Fruit fly (Drosophila melanogaster) whole organism, embryonic: ENCODE data around the gene fit.

ENCODE experiments used
- Abd-B ChIP-seq: fragments of 200-800 bp; sonication (Bioruptor generic); optimal IDR thresholded peaks from 2 replicates; lab custom pipeline; 2018; ENCODE audit warnings: missing biosample characterization, mild to moderate bottlenecking, missing genetic modification characterization, moderate library complexity
- Adf1 ChIP-seq: fragments of 200-800 bp; sonication (Bioruptor generic); IDR thresholded peaks from 2 replicates; pipeline ENCODE4 v1.3.6; 2022; ENCODE audit warnings: missing biosample characterization, missing genetic modification characterization
- B-H1 ChIP-seq: fragments of 200-800 bp; sonication (Bioruptor generic); IDR thresholded peaks from 3 replicates; pipeline ENCODE4 v1.3.6; 2022; ENCODE audit warnings: missing biosample characterization, missing genetic modification characterization
- Blimp-1 ChIP-seq: fragments of 200-800 bp; sonication (Bioruptor generic); optimal IDR thresholded peaks from 3 replicates; lab custom pipeline; 2018; ENCODE audit warnings: missing biosample characterization, missing genetic modification characterization, mild to moderate bottlenecking, moderate library complexity, missing genetic modification reagents
- CG10543 ChIP-seq: fragments of 200-800 bp; sonication (Bioruptor generic); optimal IDR thresholded peaks from 3 replicates; lab custom pipeline; 2017; ENCODE audit warnings: missing biosample characterization, mild to moderate bottlenecking, missing genetic modification characterization, moderate library complexity
- CG13894 ChIP-seq: fragments of 200-800 bp; sonication (Bioruptor generic); optimal IDR thresholded peaks from 3 replicates; lab custom pipeline; 2018; ENCODE audit warnings: missing biosample characterization, mild to moderate bottlenecking, missing genetic modification characterization, moderate library complexity
- CG14860 ChIP-seq: fragments of 200-800 bp; sonication (Bioruptor generic); IDR thresholded peaks from 3 replicates; pipeline ENCODE4 v1.3.6; 2022; ENCODE audit warnings: missing biosample characterization, missing genetic modification characterization; ENCODE audit not compliant: partially characterized antibody
- CG15269 ChIP-seq: fragments of 200-800 bp; sonication (Bioruptor generic); optimal IDR thresholded peaks from 2 replicates; lab custom pipeline; 2018; ENCODE audit warnings: missing biosample characterization, mild to moderate bottlenecking, missing genetic modification characterization, moderate library complexity
- CG1647 ChIP-seq: fragments of 200-800 bp; sonication (Bioruptor generic); optimal IDR thresholded peaks from 3 replicates; lab custom pipeline; 2016; ENCODE audit warnings: missing biosample characterization, missing genetic modification characterization
- CG16863 ChIP-seq: fragments of 200-800 bp; sonication (Bioruptor generic); optimal IDR thresholded peaks from 3 replicates; lab custom pipeline; 2016; ENCODE audit warnings: missing biosample characterization, missing genetic modification characterization
- CG2199 ChIP-seq: fragments of 200-800 bp; sonication (Bioruptor generic); IDR thresholded peaks from 3 replicates; pipeline ENCODE4 v1.3.6; 2022; ENCODE audit warnings: missing biosample characterization, missing genetic modification characterization
- CG31388 ChIP-seq: fragments of 200-800 bp; sonication (Bioruptor generic); optimal IDR thresholded peaks from 2 replicates; lab custom pipeline; 2016; ENCODE audit warnings: missing biosample characterization, missing genetic modification characterization
- CG43689 ChIP-seq: fragments of 200-800 bp; sonication (Bioruptor generic); IDR thresholded peaks from 2 replicates; pipeline ENCODE4 v1.3.6; 2022; ENCODE audit warnings: missing biosample characterization, missing genetic modification characterization
- CG7987 ChIP-seq: fragments of 200-800 bp; sonication (Bioruptor generic); optimal IDR thresholded peaks from 2 replicates; lab custom pipeline; 2018; ENCODE audit warnings: missing biosample characterization, mild to moderate bottlenecking, missing genetic modification characterization, moderate library complexity
- CG8281 ChIP-seq: fragments of 200-800 bp; sonication (Bioruptor generic); optimal IDR thresholded peaks from 2 replicates; lab custom pipeline; 2018; ENCODE audit warnings: missing biosample characterization, mild to moderate bottlenecking, missing genetic modification characterization, moderate library complexity
- CG8765 ChIP-seq: fragments of 200-800 bp; sonication (Bioruptor generic); IDR thresholded peaks from 2 replicates; pipeline ENCODE4 v1.3.6; 2022; ENCODE audit warnings: missing biosample characterization, missing genetic modification characterization
- CG8944 ChIP-seq: fragments of 200-800 bp; sonication (Bioruptor generic); optimal IDR thresholded peaks from 3 replicates; lab custom pipeline; 2016; ENCODE audit warnings: missing biosample characterization, missing genetic modification characterization
- CHES-1-like ChIP-seq: fragments of 200-800 bp; sonication (Bioruptor generic); optimal IDR thresholded peaks from 2 replicates; lab custom pipeline; 2016; ENCODE audit warnings: missing biosample characterization, missing genetic modification characterization
- Drgx ChIP-seq: fragments of 200-800 bp; sonication (Bioruptor generic); IDR thresholded peaks from 2 replicates; pipeline ENCODE4 v1.3.6; 2022; ENCODE audit warnings: missing biosample characterization, missing genetic modification characterization
- HHEX ChIP-seq: fragments of 200-800 bp; sonication (Bioruptor generic); optimal IDR thresholded peaks from 3 replicates; lab custom pipeline; 2017; ENCODE audit warnings: missing biosample characterization, mild to moderate bottlenecking, missing genetic modification characterization, missing genetic modification reagents
- HLH4C ChIP-seq: fragments of 200-800 bp; sonication (Bioruptor generic); IDR thresholded peaks from 3 replicates; pipeline ENCODE4 v1.3.6; 2022; ENCODE audit warnings: missing biosample characterization, missing genetic modification characterization; ENCODE audit not compliant: partially characterized antibody
- HLHmδ ChIP-seq: fragments of 200-800 bp; sonication (Bioruptor generic); optimal IDR thresholded peaks from 2 replicates; lab custom pipeline; 2018; ENCODE audit warnings: missing biosample characterization, mild to moderate bottlenecking, missing genetic modification characterization, moderate library complexity
- NK7.1 ChIP-seq: fragments of 200-800 bp; sonication (Bioruptor generic); optimal IDR thresholded peaks from 3 replicates; lab custom pipeline; 2016; ENCODE audit warnings: missing biosample characterization, missing genetic modification characterization
- Usf ChIP-seq: fragments of 200-800 bp; sonication (Bioruptor generic); optimal IDR thresholded peaks from 2 replicates; lab custom pipeline; 2017; ENCODE audit warnings: missing genotype, missing biosample characterization, missing genetic modification characterization
- Vsx1 ChIP-seq: fragments of 200-800 bp; sonication (Bioruptor generic); optimal IDR thresholded peaks from 2 replicates; lab custom pipeline; 2017; ENCODE audit warnings: missing biosample characterization, mild to moderate bottlenecking, missing genetic modification characterization, missing genetic modification reagents
- br ChIP-seq: fragments of >200 bp; optimal IDR thresholded peaks from 2 replicates; lab custom pipeline; 2017
- cad ChIP-seq: fragments of >200 bp; optimal IDR thresholded peaks from 2 replicates; lab custom pipeline; 2017; ENCODE audit warnings: missing biosample characterization, missing genetic modification characterization
- chm ChIP-seq: fragments of 200-800 bp; sonication (Bioruptor generic); IDR thresholded peaks from 2 replicates; pipeline ENCODE4 v1.3.6; 2022; ENCODE audit warnings: missing biosample characterization, missing genetic modification characterization
- chn ChIP-seq: fragments of 200-800 bp; sonication (Bioruptor generic); optimal IDR thresholded peaks from 2 replicates; lab custom pipeline; 2016; ENCODE audit warnings: missing biosample characterization, missing genetic modification characterization
- corto ChIP-seq: fragments of 200-800 bp; sonication (Bioruptor generic); optimal IDR thresholded peaks from 2 replicates; lab custom pipeline; 2016; ENCODE audit warnings: missing biosample characterization, mild to moderate bottlenecking, missing genetic modification characterization, moderate library complexity
- croc ChIP-seq: fragments of 200-800 bp; sonication (Bioruptor generic); conservative IDR thresholded peaks from 3 replicates; pipeline ENCODE4 v1.3.6; 2022; ENCODE audit warnings: missing biosample characterization, missing genetic modification characterization
- ems ChIP-seq: fragments of 200-800 bp; sonication (Bioruptor generic); optimal IDR thresholded peaks from 3 replicates; lab custom pipeline; 2016; ENCODE audit warnings: missing biosample characterization, missing genetic modification characterization
- hkb ChIP-seq, 2 experiments: fragments of 200-800 bp in 1 of 2; fragments of >200 bp in 1 of 2; sonication (Bioruptor generic) in 1 of 2; IDR thresholded peaks in 1 of 2; optimal IDR thresholded peaks in 1 of 2; 2 replicates each; pipeline versions ENCODE4 v1.3.6 to Lab custom; 2017 to 2022; ENCODE audit warnings: missing biosample characterization in 1 of 2, missing genetic modification characterization in 1 of 2
- jing ChIP-seq: fragments of 200-800 bp; sonication (Bioruptor generic); optimal IDR thresholded peaks from 2 replicates; lab custom pipeline; 2018; ENCODE audit warnings: missing biosample characterization, mild to moderate bottlenecking, missing genetic modification characterization
- jumu ChIP-seq: fragments of 200-800 bp; sonication (Bioruptor generic); optimal IDR thresholded peaks from 3 replicates; lab custom pipeline; 2016; ENCODE audit warnings: missing biosample characterization, missing genetic modification characterization
- kay ChIP-seq: fragments of 200-800 bp; sonication (Bioruptor generic); optimal IDR thresholded peaks from 2 replicates; lab custom pipeline; 2016; ENCODE audit warnings: missing biosample characterization, missing genetic modification characterization
- lilli ChIP-seq: fragments of 200-800 bp; sonication (Bioruptor generic); optimal IDR thresholded peaks from 3 replicates; lab custom pipeline; 2016; ENCODE audit warnings: missing biosample characterization, missing genetic modification characterization
- maf-S ChIP-seq: fragments of 200-800 bp; sonication (Bioruptor generic); optimal IDR thresholded peaks from 2 replicates; lab custom pipeline; 2016; ENCODE audit warnings: missing biosample characterization, missing genetic modification characterization
- nau ChIP-seq: fragments of 200-800 bp; sonication (Bioruptor generic); optimal IDR thresholded peaks from 3 replicates; lab custom pipeline; 2017; ENCODE audit warnings: missing biosample characterization, mild to moderate bottlenecking, missing genetic modification characterization, missing genetic modification reagents
- nerfin-1 ChIP-seq: fragments of 200-800 bp; sonication (Bioruptor generic); optimal IDR thresholded peaks from 3 replicates; lab custom pipeline; 2019; ENCODE audit warnings: missing biosample characterization, mild to moderate bottlenecking, missing genetic modification characterization, moderate library complexity
- nom ChIP-seq: fragments of 200-800 bp; sonication (Bioruptor generic); optimal IDR thresholded peaks from 2 replicates; lab custom pipeline; 2017; ENCODE audit warnings: missing biosample characterization, missing genetic modification characterization, mild to moderate bottlenecking, moderate library complexity, missing genetic modification reagents
- phol ChIP-seq: fragments of 200-800 bp; sonication (Bioruptor generic); optimal IDR thresholded peaks from 3 replicates; lab custom pipeline; 2018; ENCODE audit warnings: missing biosample characterization, mild to moderate bottlenecking, missing genetic modification characterization, moderate library complexity
- ranshi ChIP-seq: fragments of 200-800 bp; sonication (Bioruptor generic); IDR thresholded peaks from 2 replicates; pipeline ENCODE4 v1.3.6; 2022; ENCODE audit warnings: missing biosample characterization, missing genetic modification characterization
- row ChIP-seq: fragments of 200-800 bp; sonication (Bioruptor generic); IDR thresholded peaks from 3 replicates; pipeline ENCODE4 v1.3.6; 2022; ENCODE audit warnings: missing biosample characterization, missing genetic modification characterization
- so ChIP-seq: fragments of 200-800 bp; sonication (Bioruptor generic); IDR thresholded peaks from 3 replicates; pipeline ENCODE4 v1.3.6; 2022; ENCODE audit warnings: missing biosample characterization, missing genetic modification characterization
- sqz ChIP-seq: fragments of 200-800 bp; sonication (Bioruptor generic); optimal IDR thresholded peaks from 3 replicates; lab custom pipeline; 2018; ENCODE audit warnings: missing biosample characterization, mild to moderate bottlenecking, missing genetic modification characterization
- tgo ChIP-seq: fragments of 200-800 bp; sonication (Bioruptor generic); IDR thresholded peaks from 3 replicates; pipeline ENCODE4 v1.3.6; 2022; ENCODE audit warnings: missing biosample characterization, missing genetic modification characterization
- ttk ChIP-seq: fragments of 200-800 bp; sonication (Bioruptor generic); IDR thresholded peaks from 2 replicates; pipeline ENCODE4 v2.1.2; 2022; ENCODE audit warnings: missing biosample characterization, missing genetic modification characterization
- zfh1 ChIP-seq: fragments of 200-800 bp; sonication (Bioruptor generic); IDR thresholded peaks from 3 replicates; pipeline ENCODE4 v1.3.6; 2022; ENCODE audit warnings: missing biosample characterization, missing genetic modification characterization

fit gene

DNA sequence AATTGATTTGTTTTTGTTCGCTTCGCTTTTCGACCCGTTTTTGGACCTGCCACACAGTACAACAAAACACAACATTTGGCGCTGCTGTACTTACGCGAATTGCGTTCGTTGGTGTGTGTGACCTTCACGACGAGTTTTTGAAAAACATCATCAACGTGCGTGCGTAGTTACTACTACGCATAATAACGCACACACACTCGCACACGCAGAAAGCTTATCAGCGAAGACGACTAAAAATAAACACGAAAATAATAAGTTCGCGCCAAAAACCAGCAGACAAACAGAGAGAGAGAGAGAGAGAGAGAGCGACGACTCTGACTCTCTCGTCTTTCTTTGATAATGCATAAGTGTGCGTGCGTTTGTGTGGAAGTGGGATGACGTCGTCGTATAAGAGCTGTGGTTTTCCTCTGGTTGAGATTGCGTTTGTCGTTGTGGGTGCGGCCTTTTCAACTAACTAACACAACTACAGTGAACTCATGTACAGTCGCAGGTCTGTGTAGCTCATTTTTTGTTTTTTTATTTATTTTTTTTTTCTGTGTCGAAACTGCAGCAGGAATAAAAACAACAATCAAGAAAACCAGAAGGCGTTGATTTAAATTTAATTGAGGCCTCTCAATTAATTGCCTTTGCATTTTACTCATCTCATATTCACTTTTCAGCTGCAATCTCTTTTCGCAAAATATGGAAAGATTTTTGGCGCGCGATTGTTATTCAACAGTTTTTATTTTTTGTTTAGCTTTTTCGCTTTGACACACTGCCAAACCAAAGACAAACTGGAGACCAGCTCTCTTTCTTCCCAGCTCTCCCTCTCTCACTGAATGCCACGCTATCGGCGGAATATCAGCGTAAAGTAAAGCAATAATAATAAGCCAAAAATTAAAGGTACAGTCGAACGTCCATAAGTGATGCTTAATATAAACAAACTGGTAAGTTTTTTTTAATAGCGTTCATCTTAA is 30.4 kb downstream of the fit start (continued):
- TF ChIP-seq Drgx (GFP tag; lab: Robert Waterston, UW), result peak; percentile 40
- TF ChIP-seq ranshi (GFP tag; lab: Robert Waterston, UW), result no peak
- TF ChIP-seq CG8944 (GFP tag; lab: Kevin White, UChicago), result no peak
- TF ChIP-seq CG13894 (tag; lab: Kevin White, UChicago), result peak; percentile 76
- peak; percentile 89 for TF ChIP-seq nom (GFP tag; lab: Kevin White, UChicago)
- TF ChIP-seq HLH4C, result no peak
- no peak for TF ChIP-seq cad (GFP tag; lab: Kevin White, UChicago)
- TF ChIP-seq Blimp-1, result peak; percentile 11
- TF ChIP-seq ttk (GFP tag; lab: Robert Waterston, UW), result no peak
- TF ChIP-seq chm (GFP tag; lab: Robert Waterston, UW), result peak; percentile 45
- no peak for TF ChIP-seq CG14860 (GFP tag; lab: Robert Waterston, UW)
- TF ChIP-seq nau (GFP tag; lab: Kevin White, UChicago), result no peak
- no peak for TF ChIP-seq chn (GFP tag; lab: Kevin White, UChicago)
- no peak for TF ChIP-seq CG1647
- no peak for TF ChIP-seq CG15269 (tag; lab: Kevin White, UChicago)
- no peak for TF ChIP-seq CG43689 (GFP tag; lab: Robert Waterston, UW)
- peak; percentile 47 for TF ChIP-seq CHES-1-like
- no peak for TF ChIP-seq maf-S (GFP tag; lab: Kevin White, UChicago)
- TF ChIP-seq br, result no peak
- no peak for TF ChIP-seq hkb (optimal IDR thresholded peaks at IDR 0.05; lab: Kevin White, UChicago)
- no peak for TF ChIP-seq hkb (GFP tag; IDR thresholded peaks at IDR 0.05; lab: Robert Waterston, UW)
- TF ChIP-seq zfh1 (GFP tag; lab: Robert Waterston, UW), result 0 out of 3 replicates have a peak, but pooled peaks have one; percentile 4
- no peak for TF ChIP-seq CG8765 (GFP tag; lab: Robert Waterston, UW)
- TF ChIP-seq kay (GFP tag; lab: Kevin White, UChicago), result no peak
- no peak for TF ChIP-seq phol (tag; lab: Kevin White, UChicago)
- no peak for TF ChIP-seq CG31388 (GFP tag; lab: Kevin White, UChicago)
- no peak for TF ChIP-seq croc (GFP tag; lab: Robert Waterston, UW)
- TF ChIP-seq jing (GFP tag; lab: Kevin White, UChicago), result no peak
- no peak for TF ChIP-seq jumu (GFP tag; lab: Kevin White, UChicago)
- no peak for TF ChIP-seq NK7.1 (GFP tag; lab: Kevin White, UChicago)
- TF ChIP-seq Vsx1 (GFP tag; lab: Kevin White, UChicago), result no peak
- TF ChIP-seq tgo (GFP tag; lab: Robert Waterston, UW), result no peak
- TF ChIP-seq Abd-B (GFP tag; lab: Kevin White, UChicago), result no peak
- TF ChIP-seq Adf1 (GFP tag; lab: Robert Waterston, UW), result peak; percentile 45; the same call in 1 of the 2 replicates
- TF ChIP-seq corto, result peak; percentile 78
- TF ChIP-seq CG16863 (GFP tag; lab: Kevin White, UChicago), result no peak
- peak; percentile 66 for TF ChIP-seq CG7987 (GFP tag; lab: Kevin White, UChicago)
- no peak for TF ChIP-seq lilli (GFP tag; lab: Kevin White, UChicago)
- no peak for TF ChIP-seq CG8281 (tag; lab: Kevin White, UChicago)
- peak; percentile 13; the same call in 1 of the 3 replicates for TF ChIP-seq so (GFP tag; lab: Robert Waterston, UW)
- no peak for TF ChIP-seq HLHmδ (GFP tag; lab: Kevin White, UChicago)
- no peak for TF ChIP-seq Usf (GFP tag; lab: Kevin White, UChicago)
- no peak for TF ChIP-seq HHEX (GFP tag; lab: Kevin White, UChicago)
- no peak for TF ChIP-seq nerfin-1 (tag; lab: Kevin White, UChicago)
- no peak for TF ChIP-seq ems
- no peak for TF ChIP-seq B-H1
- peak; percentile 79; the same call in 2 of the 3 replicates for TF ChIP-seq CG2199 (GFP tag; lab: Robert Waterston, UW)
- 0 out of 3 replicates have a peak, but pooled peaks have one; percentile 6 for TF ChIP-seq row (GFP tag; lab: Robert Waterston, UW)
- TF ChIP-seq CG10543 (GFP tag; lab: Kevin White, UChicago), result peak; percentile 78
- TF ChIP-seq sqz (GFP tag; lab: Kevin White, UChicago), result peak; percentile 86
